Worm (Caenorhabditis elegans) whole organism, L4/young adult: Measurements from ENCODE around the gene cst-1.

Source experiments
- W03F9.2 ChIP-seq: fragments of 150-350 bp; optimal IDR thresholded peaks from 2 replicates; lab custom pipeline; 2014; ENCODE audit warnings: missing biosample characterization, missing genetic modification characterization
- dao-5 ChIP-seq: sonication (generic microtip); optimal IDR thresholded peaks from 2 replicates; lab custom pipeline; 2016; ENCODE audit warnings: missing genotype, missing genetic modification characterization, moderate library complexity, missing compliant biosample characterization
- him-1 ChIP-seq: sonication (generic microtip); optimal IDR thresholded peaks from 2 replicates; lab custom pipeline; 2016; ENCODE audit warnings: missing genotype, missing genetic modification reagents, missing genetic modification characterization, missing compliant biosample characterization

DNA sequence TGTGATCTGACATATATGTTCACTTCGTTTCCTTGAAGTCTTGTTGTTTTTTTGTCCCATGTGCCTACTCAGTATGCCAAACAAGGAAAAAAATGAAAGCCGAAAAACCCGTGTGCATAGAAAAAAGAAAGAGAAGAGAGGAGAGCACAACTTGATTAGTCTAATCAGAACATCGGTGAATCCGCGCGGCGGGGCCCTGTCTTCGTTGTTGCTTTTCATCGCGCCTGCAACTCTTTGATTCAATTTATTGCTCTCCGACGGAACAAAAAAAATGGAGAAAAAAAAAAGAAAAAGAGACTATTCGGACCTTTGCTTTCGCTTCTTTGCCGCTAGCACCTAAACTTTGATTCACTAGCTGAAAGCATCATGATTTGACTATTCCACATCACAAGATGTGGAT is 24.5 kb upstream of the cst-1 start:
- no peak for TF ChIP-seq him-1 (tag; lab: Kevin White, UChicago)
- TF ChIP-seq dao-5 (tag; lab: Kevin White, UChicago), result no peak
- TF ChIP-seq W03F9.2 (tag; lab: Kevin White, UChicago), result no peak
